Worm (Caenorhabditis elegans): ENCODE data around the gene F58A6.1.
A peak's percentile ranks its signal among the peaks of the same experiment; 100 is the strongest.

DNA sequence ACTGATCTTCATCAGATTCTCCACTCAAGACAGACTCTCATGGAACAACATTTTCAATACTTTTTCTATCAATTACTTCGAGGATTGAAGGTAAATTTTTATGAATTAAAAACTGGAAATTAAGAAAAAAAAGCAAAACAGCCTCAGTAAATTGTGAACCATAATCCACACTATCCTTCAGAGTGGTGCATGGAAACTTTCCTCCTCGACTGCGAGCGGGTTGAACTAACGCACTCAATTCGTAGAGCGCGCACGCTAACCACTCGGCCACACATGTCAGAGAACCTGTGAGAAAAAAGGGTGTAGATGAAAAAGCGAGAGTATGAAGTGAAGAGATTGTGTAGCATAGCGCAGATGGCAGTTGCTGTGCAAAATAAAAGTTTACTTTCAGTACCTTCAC, 37.7 kb upstream of the F58A6.1 start:
- no peak for TF ChIP-seq ceh-39 (tag; optimal IDR thresholded peaks at IDR 0.05)
- TF ChIP-seq nhr-12 (tag; optimal IDR thresholded peaks at IDR 0.05): peak; percentile 72
- peak; percentile 22 for TF ChIP-seq unc-39 (tag; optimal IDR thresholded peaks at IDR 0.05)
- TF ChIP-seq ztf-11 (tag; optimal IDR thresholded peaks at IDR 0.05): peak; percentile 80
- peak; percentile 64 for TF ChIP-seq lin-13 (tag; optimal IDR thresholded peaks at IDR 0.05)
- TF ChIP-seq ceh-83 (GFP tag; optimal IDR thresholded peaks at IDR 0.05): peak; percentile 98
- TF ChIP-seq nhr-28 (tag; optimal IDR thresholded peaks at IDR 0.05): peak; percentile 86
- peak; percentile 99 for TF ChIP-seq lin-32 (GFP tag; optimal IDR thresholded peaks at IDR 0.05)
- peak; percentile 53 for TF ChIP-seq nhr-237 (tag; optimal IDR thresholded peaks at IDR 0.05)
- TF ChIP-seq elt-1 (tag; optimal IDR thresholded peaks at IDR 0.05; ENCODE audit: borderline replicate concordance, insufficient read depth): peak; percentile 19
- TF ChIP-seq sptf-1 (tag; optimal IDR thresholded peaks at IDR 0.05): peak; percentile 99
